Fruit fly (Drosophila melanogaster): ENCODE results near the gene CG14443.
A peak's percentile ranks its signal among the peaks of the same experiment; 100 is the strongest.

CG14443 gene

dm6 chrX:6631885-6632284 lies 1.9 kb upstream of the CG14443 start:
- TF ChIP-seq CG4282 (GFP tag; optimal IDR thresholded peaks at IDR 0.05), result no peak
- peak; percentile 66 for TF ChIP-seq nom (GFP tag; optimal IDR thresholded peaks at IDR 0.05)
- no peak for TF ChIP-seq eve (GFP tag; optimal IDR thresholded peaks at IDR 0.05)
- TF ChIP-seq insv (GFP tag; optimal IDR thresholded peaks at IDR 0.05), result no peak
- TF ChIP-seq Gsc (GFP tag; IDR thresholded peaks at IDR 0.05), result no peak
- peak in 1 of 2 experiments; percentile 69 for TF ChIP-seq bsh (GFP tag; optimal IDR thresholded peaks at IDR 0.05)
- peak; percentile 70 for TF ChIP-seq Drgx (GFP tag; IDR thresholded peaks at IDR 0.05)
- no peak for TF ChIP-seq wor (GFP tag; IDR thresholded peaks at IDR 0.05)
- no peak for TF ChIP-seq Asciz (GFP tag; optimal IDR thresholded peaks at IDR 0.05)
- TF ChIP-seq tin (GFP tag; optimal IDR thresholded peaks at IDR 0.05), result no peak
- TF ChIP-seq ab (GFP tag; optimal IDR thresholded peaks at IDR 0.05), result no peak
- no peak for TF ChIP-seq al (GFP tag; IDR thresholded peaks at IDR 0.05)

- TF ChIP-seq nau (GFP tag; optimal IDR thresholded peaks at IDR 0.05) (peak; percentile 42), CG1529 (GFP tag; optimal IDR thresholded peaks at IDR 0.05) (peak; percentile 8), CG18599 (GFP tag; optimal IDR thresholded peaks at IDR 0.05) (peak; percentile 37), CG14014 (GFP tag; IDR thresholded peaks at IDR 0.05) (peak; percentile 13; the same call in 1 of the 2 replicates), Sry-β (GFP tag; optimal IDR thresholded peaks at IDR 0.05) (no peak), CG2678 (tag; optimal IDR thresholded peaks at IDR 0.05) (peak; percentile 56), Asciz (GFP tag; optimal IDR thresholded peaks at IDR 0.05) (peak; percentile 37), odd (GFP tag; optimal IDR thresholded peaks at IDR 0.05) (peak; percentile 46), Med (GFP tag) (peak; percentile 8), Fer1 (GFP tag; optimal IDR thresholded peaks at IDR 0.05) (peak; percentile 46), Pdp1 (GFP tag; optimal IDR thresholded peaks at IDR 0.05) (no peak), CG13296 (GFP tag; optimal IDR thresholded peaks at IDR 0.05) (peak; percentile 53), CG15514 (GFP tag; optimal IDR thresholded peaks at IDR 0.05) (peak; percentile 42), CG30431 (GFP tag; optimal IDR thresholded peaks at IDR 0.05) (no peak), CG17568 (GFP tag; optimal IDR thresholded peaks at IDR 0.05) (no peak), CG6813 (GFP tag; optimal IDR thresholded peaks at IDR 0.05) (peak; percentile 3), CG12071 (GFP tag; optimal IDR thresholded peaks at IDR 0.05) (peak; percentile 41), Dbx (GFP tag; IDR thresholded peaks at IDR 0.05) (0 out of 3 replicates have a peak, but pooled peaks have one; percentile 34), CG15011 (GFP tag; optimal IDR thresholded peaks at IDR 0.05) (peak; percentile 8), HLH3B (GFP tag; IDR thresholded peaks at IDR 0.05) (peak; percentile 24; the same call in 1 of the 2 replicates), unpg (GFP tag; optimal IDR thresholded peaks at IDR 0.05) (peak; percentile 7), Hr3 (GFP tag; optimal IDR thresholded peaks at IDR 0.05) (no peak), CG11398 (GFP tag; optimal IDR thresholded peaks at IDR 0.05) (peak; percentile 1), dysf (GFP tag; IDR thresholded peaks at IDR 0.05) (peak; percentile 48; the same call in 1 of the 3 replicates), CG17912 (GFP tag; optimal IDR thresholded peaks at IDR 0.05) (no peak), CkIIα-i1 (GFP tag; IDR thresholded peaks at IDR 0.05) (no peak), Ets65A (GFP tag) (peak; percentile 9), Awh (GFP tag; IDR thresholded peaks at IDR 0.05) (0 out of 2 replicates have a peak, but pooled peaks have one; percentile 41), tna (GFP tag; IDR thresholded peaks at IDR 0.05; ENCODE audit: partially characterized antibody) (no peak), Sox102F (GFP tag; optimal IDR thresholded peaks at IDR 0.05) (peak; percentile 9), CG5180 (GFP tag; optimal IDR thresholded peaks at IDR 0.05) (peak; percentile 51), chm (GFP tag; IDR thresholded peaks at IDR 0.05) (peak; percentile 16; the same call in 1 of the 2 replicates), CG17359 (tag; optimal IDR thresholded peaks at IDR 0.05) (peak; percentile 47), CG12236 (GFP tag; optimal IDR thresholded peaks at IDR 0.05) (no peak), Hmr (GFP tag; optimal IDR thresholded peaks at IDR 0.05) (peak; percentile 38), ATbp (GFP tag; optimal IDR thresholded peaks at IDR 0.05) (peak; percentile 57), CG14050 (GFP tag; IDR thresholded peaks at IDR 0.05) (no peak), lab (GFP tag; optimal IDR thresholded peaks at IDR 0.05) (peak; percentile 56)
Observed at dm6 chrX:6638123-6638522, 4.4 kb downstream of the CG14443 start.

Data from whole organism, embryonic.